Fruit fly (Drosophila melanogaster) whole organism, embryonic: ENCODE data around the gene CG31157.
A peak's percentile ranks its signal among the peaks of the same experiment; 100 is the strongest.

Source experiments
- Adf1 ChIP-seq: fragments of 200-800 bp; sonication (Bioruptor generic); IDR thresholded peaks from 2 replicates; pipeline ENCODE4 v1.3.6; 2022; ENCODE audit warnings: missing biosample characterization, missing genetic modification characterization
- Bdp1 ChIP-seq: fragments of 200-800 bp; sonication (Bioruptor generic); optimal IDR thresholded peaks from 3 replicates; lab custom pipeline; 2016; ENCODE audit warnings: missing biosample characterization, missing genetic modification characterization
- Bgb ChIP-seq: fragments of 200-800 bp; sonication (Bioruptor generic); IDR thresholded peaks from 2 replicates; pipeline ENCODE4 v1.3.6; 2022; ENCODE audit warnings: missing biosample characterization, missing genetic modification characterization; ENCODE audit not compliant: partially characterized antibody
- Bteb2 ChIP-seq: fragments of 200-800 bp; sonication (Bioruptor generic); optimal IDR thresholded peaks from 2 replicates; lab custom pipeline; 2016; ENCODE audit warnings: missing biosample characterization, missing genetic modification characterization
- C15 ChIP-seq: fragments of 200-800 bp; sonication (Bioruptor generic); IDR thresholded peaks from 3 replicates; pipeline ENCODE4 v1.3.6; 2022; ENCODE audit warnings: missing biosample characterization, missing genetic modification characterization
- CG10209 ChIP-seq: fragments of 200-800 bp; sonication (Bioruptor generic); optimal IDR thresholded peaks from 3 replicates; lab custom pipeline; 2017; ENCODE audit warnings: missing biosample characterization, mild to moderate bottlenecking, missing genetic modification characterization, missing genetic modification reagents
- CG12219 ChIP-seq: fragments of 200-800 bp; sonication (Bioruptor generic); optimal IDR thresholded peaks from 3 replicates; lab custom pipeline; 2018; ENCODE audit warnings: missing biosample characterization, mild to moderate bottlenecking, missing genetic modification characterization
- CG13287 ChIP-seq: fragments of 200-800 bp; sonication (Bioruptor generic); IDR thresholded peaks from 2 replicates; pipeline ENCODE4 v1.3.6; 2022; ENCODE audit warnings: missing biosample characterization, missing genetic modification characterization; ENCODE audit not compliant: partially characterized antibody
- CG14965 ChIP-seq: fragments of 200-800 bp; sonication (Bioruptor generic); optimal IDR thresholded peaks from 2 replicates; lab custom pipeline; 2016; ENCODE audit warnings: missing biosample characterization, missing genetic modification characterization, borderline replicate concordance
- CG15696 ChIP-seq: fragments of 200-800 bp; sonication (Bioruptor generic); optimal IDR thresholded peaks from 2 replicates; lab custom pipeline; 2019; ENCODE audit warnings: missing biosample characterization, mild to moderate bottlenecking, missing genetic modification characterization, moderate library complexity
- CG1602 ChIP-seq: fragments of 200-800 bp; sonication (Bioruptor generic); optimal IDR thresholded peaks from 3 replicates; lab custom pipeline; 2016; ENCODE audit warnings: missing biosample characterization, missing genetic modification characterization
- CG16779 ChIP-seq: fragments of 200-800 bp; sonication (Bioruptor generic); IDR thresholded peaks from 2 replicates; pipeline ENCODE4 v1.3.6; 2022; ENCODE audit warnings: missing biosample characterization, missing genetic modification characterization
- CG17186 ChIP-seq: fragments of 200-800 bp; sonication (Bioruptor generic); optimal IDR thresholded peaks from 3 replicates; lab custom pipeline; 2017; ENCODE audit warnings: missing biosample characterization, missing genetic modification reagents, missing genetic modification characterization
- CG2712 ChIP-seq: fragments of 200-800 bp; optimal IDR thresholded peaks from 3 replicates; lab custom pipeline; 2019; ENCODE audit warnings: missing biosample characterization, mild to moderate bottlenecking, missing genetic modification characterization, moderate library complexity
- CG2889 ChIP-seq: fragments of 200-800 bp; sonication (Bioruptor generic); IDR thresholded peaks from 3 replicates; pipeline ENCODE4 v1.3.6; 2022; ENCODE audit warnings: missing biosample characterization, missing genetic modification characterization
- CG31224 ChIP-seq: fragments of 200-800 bp; sonication (Bioruptor generic); IDR thresholded peaks from 2 replicates; pipeline ENCODE4 v1.3.6; 2022; ENCODE audit warnings: missing biosample characterization, missing genetic modification characterization
- CG33213 ChIP-seq: fragments of 200-800 bp; sonication (Bioruptor generic); optimal IDR thresholded peaks from 3 replicates; lab custom pipeline; 2016; ENCODE audit warnings: missing biosample characterization, missing genetic modification characterization
- CG42726 ChIP-seq: fragments of 200-800 bp; sonication (Bioruptor generic); IDR thresholded peaks from 2 replicates; pipeline ENCODE4 v1.3.6; 2022; ENCODE audit warnings: missing biosample characterization, missing genetic modification characterization; ENCODE audit not compliant: partially characterized antibody
- CG6765 ChIP-seq: fragments of 200-800 bp; sonication (Bioruptor generic); optimal IDR thresholded peaks from 3 replicates; lab custom pipeline; 2017; ENCODE audit warnings: missing biosample characterization, mild to moderate bottlenecking, missing genetic modification characterization
- CG6813 ChIP-seq: fragments of 200-800 bp; sonication (Bioruptor generic); optimal IDR thresholded peaks from 2 replicates; lab custom pipeline; 2017; ENCODE audit warnings: missing biosample characterization, missing genetic modification characterization, mild to moderate bottlenecking, moderate library complexity, missing genetic modification reagents
- CG8924 ChIP-seq: fragments of 200-800 bp; optimal IDR thresholded peaks from 3 replicates; lab custom pipeline; 2019; ENCODE audit warnings: missing biosample characterization, mild to moderate bottlenecking, missing genetic modification characterization, moderate library complexity
- D19B ChIP-seq: fragments of 200-800 bp; sonication (Bioruptor generic); optimal IDR thresholded peaks from 2 replicates; lab custom pipeline; 2017; ENCODE audit warnings: missing biosample characterization, mild to moderate bottlenecking, missing genetic modification characterization
- Fer1 ChIP-seq: fragments of 200-800 bp; sonication (Bioruptor generic); optimal IDR thresholded peaks from 2 replicates; lab custom pipeline; 2017; ENCODE audit warnings: missing biosample characterization, mild to moderate bottlenecking, missing genetic modification characterization
- Jarid2 ChIP-seq: fragments of 200-800 bp; sonication (Bioruptor generic); optimal IDR thresholded peaks from 3 replicates; lab custom pipeline; 2017; ENCODE audit warnings: mild to moderate bottlenecking, missing biosample characterization, missing genetic modification reagents, missing genetic modification characterization
- Kr ChIP-seq: fragments of 200-800 bp; sonication (Bioruptor generic); optimal IDR thresholded peaks from 2 replicates; lab custom pipeline; 2017; ENCODE audit warnings: missing biosample characterization, mild to moderate bottlenecking, missing genetic modification characterization
- MTF-1 ChIP-seq: fragments of 200-800 bp; sonication (Bioruptor generic); optimal IDR thresholded peaks from 2 replicates; lab custom pipeline; 2018; ENCODE audit warnings: missing biosample characterization, mild to moderate bottlenecking, missing genetic modification characterization, borderline replicate concordance
- Ptx1 ChIP-seq: fragments of 200-800 bp; sonication (Bioruptor generic); IDR thresholded peaks from 2 replicates; pipeline ENCODE4 v1.3.6; 2022; ENCODE audit warnings: missing biosample characterization, missing genetic modification characterization
- Taf1 ChIP-seq: fragments of 200-800 bp; sonication (Bioruptor generic); IDR thresholded peaks from 2 replicates; pipeline ENCODE4 v1.3.6; 2022; ENCODE audit warnings: missing biosample characterization, missing genetic modification characterization
- bowl ChIP-seq: fragments of 200-800 bp; sonication (Bioruptor generic); IDR thresholded peaks from 2 replicates; pipeline ENCODE4 v1.3.6; 2022; ENCODE audit warnings: missing biosample characterization, missing genetic modification characterization
- br ChIP-seq: fragments of >200 bp; optimal IDR thresholded peaks from 2 replicates; lab custom pipeline; 2017
- chif ChIP-seq, 2 experiments: fragments of 200-800 bp; sonication (Bioruptor generic); optimal IDR thresholded peaks; 3 replicates each; lab custom pipeline; 2016; ENCODE audit warnings: missing biosample characterization in 2 of 2, missing genetic modification characterization in 2 of 2
- chm ChIP-seq: fragments of 200-800 bp; sonication (Bioruptor generic); IDR thresholded peaks from 2 replicates; pipeline ENCODE4 v1.3.6; 2022; ENCODE audit warnings: missing biosample characterization, missing genetic modification characterization
- crc ChIP-seq: fragments of 200-800 bp; sonication (Bioruptor generic); optimal IDR thresholded peaks from 2 replicates; lab custom pipeline; 2016; ENCODE audit warnings: missing biosample characterization, missing genetic modification characterization
- ems ChIP-seq: fragments of 200-800 bp; sonication (Bioruptor generic); optimal IDR thresholded peaks from 3 replicates; lab custom pipeline; 2016; ENCODE audit warnings: missing biosample characterization, missing genetic modification characterization
- ewg ChIP-seq: fragments of 200-800 bp; sonication (Bioruptor generic); optimal IDR thresholded peaks from 3 replicates; lab custom pipeline; 2017; ENCODE audit warnings: mild to moderate bottlenecking, missing biosample characterization, missing genetic modification reagents, missing genetic modification characterization
- exex ChIP-seq: fragments of 200-800 bp; sonication (Bioruptor generic); optimal IDR thresholded peaks from 4 replicates; lab custom pipeline; 2018; ENCODE audit warnings: missing biosample characterization, mild to moderate bottlenecking, missing genetic modification characterization, moderate library complexity
- fru ChIP-seq: fragments of >200 bp; optimal IDR thresholded peaks from 2 replicates; lab custom pipeline; 2017
- gro ChIP-seq: fragments of 200-800 bp; sonication (Bioruptor generic); optimal IDR thresholded peaks from 2 replicates; lab custom pipeline; 2016; ENCODE audit warnings: missing biosample characterization, missing genetic modification characterization
- lilli ChIP-seq: fragments of 200-800 bp; sonication (Bioruptor generic); optimal IDR thresholded peaks from 3 replicates; lab custom pipeline; 2016; ENCODE audit warnings: missing biosample characterization, missing genetic modification characterization
- lmd ChIP-seq: fragments of 200-800 bp; sonication (Bioruptor generic); IDR thresholded peaks from 2 replicates; pipeline ENCODE4 v1.3.6; 2022; ENCODE audit warnings: missing biosample characterization, missing genetic modification characterization
- nerfin-2 ChIP-seq: fragments of 200-800 bp; sonication (Bioruptor generic); IDR thresholded peaks from 2 replicates; pipeline ENCODE4 v1.3.6; 2022; ENCODE audit warnings: missing biosample characterization, missing genetic modification characterization; ENCODE audit not compliant: partially characterized antibody
- peb ChIP-seq: fragments of 200-800 bp; sonication (Bioruptor generic); IDR thresholded peaks from 2 replicates; pipeline ENCODE4 v1.3.6; 2022; ENCODE audit warnings: missing biosample characterization, missing genetic modification characterization
- pnt ChIP-seq: fragments of 200-800 bp; sonication (Bioruptor generic); optimal IDR thresholded peaks from 3 replicates; lab custom pipeline; 2016; ENCODE audit warnings: missing biosample characterization, missing genetic modification characterization
- pzg ChIP-seq: fragments of 200-800 bp; sonication (Bioruptor generic); optimal IDR thresholded peaks from 3 replicates; lab custom pipeline; 2018; ENCODE audit warnings: missing biosample characterization, mild to moderate bottlenecking, missing genetic modification characterization, moderate library complexity
- ranshi ChIP-seq: fragments of 200-800 bp; sonication (Bioruptor generic); IDR thresholded peaks from 2 replicates; pipeline ENCODE4 v1.3.6; 2022; ENCODE audit warnings: missing biosample characterization, missing genetic modification characterization
- run ChIP-seq: fragments of 200-800 bp; sonication (Bioruptor generic); optimal IDR thresholded peaks from 3 replicates; lab custom pipeline; 2018; ENCODE audit warnings: missing biosample characterization, mild to moderate bottlenecking, missing genetic modification characterization
- stc ChIP-seq: fragments of 200-800 bp; sonication (Bioruptor generic); IDR thresholded peaks from 2 replicates; pipeline ENCODE4 v1.3.6; 2022; ENCODE audit warnings: missing biosample characterization, missing genetic modification characterization
- sug ChIP-seq: fragments of 200-800 bp; optimal IDR thresholded peaks from 2 replicates; lab custom pipeline; 2019; ENCODE audit warnings: missing biosample characterization, mild to moderate bottlenecking, missing genetic modification characterization, moderate library complexity
- tio ChIP-seq: fragments of 200-800 bp; sonication (Bioruptor generic); optimal IDR thresholded peaks from 2 replicates; lab custom pipeline; 2017; ENCODE audit warnings: missing biosample characterization, missing genetic modification characterization, inconsistent platforms
- tx ChIP-seq: fragments of 200-800 bp; sonication (Bioruptor generic); optimal IDR thresholded peaks from 2 replicates; lab custom pipeline; 2016; ENCODE audit warnings: missing biosample characterization, missing genetic modification characterization
- unpg ChIP-seq: fragments of 200-800 bp; sonication (Bioruptor generic); optimal IDR thresholded peaks from 3 replicates; lab custom pipeline; 2018; ENCODE audit warnings: missing biosample characterization, mild to moderate bottlenecking, missing genetic modification characterization, moderate library complexity

CG31157 gene

dm6 chr3R:13068022-13068421 lies 20.5 kb downstream of the CG31157 start (continued):
- TF ChIP-seq sug (no peak), Kr (GFP tag; lab: Kevin White, UChicago) (peak; percentile 97), CG33213 (GFP tag; lab: Kevin White, UChicago) (peak; percentile 87), crc (peak; percentile 62), tx (GFP tag; lab: Kevin White, UChicago) (peak; percentile 21), CG10209 (GFP tag; lab: Kevin White, UChicago) (peak; percentile 92), bowl (no peak), CG42726 (GFP tag; lab: Robert Waterston, UW) (no peak), lmd (peak; percentile 44), Bteb2 (GFP tag; lab: Kevin White, UChicago) (peak; percentile 45), MTF-1 (GFP tag; lab: Kevin White, UChicago) (peak; percentile 92), pnt (GFP tag; lab: Kevin White, UChicago) (peak; percentile 71), D19B (peak; percentile 28), CG8924 (peak; percentile 83), fru (lab: Kevin White, UChicago) (no peak), Bgb (GFP tag; lab: Robert Waterston, UW) (no peak), CG31224 (GFP tag; lab: Robert Waterston, UW) (0 out of 2 replicates have a peak, but pooled peaks have one; percentile 16), Taf1 (GFP tag; lab: Robert Waterston, UW) (no peak), pzg (GFP tag; lab: Kevin White, UChicago) (no peak), peb (GFP tag; lab: Robert Waterston, UW) (peak; percentile 31; the same call in 1 of the 2 replicates), CG6765 (GFP tag; lab: Kevin White, UChicago) (peak; percentile 49), lilli (GFP tag; lab: Kevin White, UChicago) (peak; percentile 35), CG16779 (no peak), CG15696 (peak; percentile 97), CG14965 (GFP tag; lab: Kevin White, UChicago) (peak; percentile 71), run (tag; lab: Kevin White, UChicago) (peak; percentile 82), ems (GFP tag; lab: Kevin White, UChicago) (peak; percentile 67), exex (peak; percentile 80), CG17186 (GFP tag; lab: Kevin White, UChicago) (peak; percentile 87), CG12219 (GFP tag; lab: Kevin White, UChicago) (peak; percentile 82), br (no peak), Adf1 (GFP tag; lab: Robert Waterston, UW) (no peak), ewg (peak; percentile 85), unpg (GFP tag; lab: Kevin White, UChicago) (peak; percentile 93), ranshi (peak; percentile 77), Fer1 (GFP tag; lab: Kevin White, UChicago) (peak; percentile 91), CG1602 (GFP tag; lab: Kevin White, UChicago) (peak; percentile 62), CG13287 (GFP tag; lab: Robert Waterston, UW) (no peak), chm (GFP tag; lab: Robert Waterston, UW) (peak; percentile 75; the same call in 1 of the 2 replicates), nerfin-2 (GFP tag; lab: Robert Waterston, UW) (no peak), CG2889 (GFP tag; lab: Robert Waterston, UW) (no peak), CG2712 (tag; lab: Kevin White, UChicago) (peak; percentile 88), Ptx1 (GFP tag; lab: Robert Waterston, UW) (peak; percentile 34; the same call in 1 of the 2 replicates), CG6813 (GFP tag; lab: Kevin White, UChicago) (peak; percentile 95), tio (GFP tag; lab: Kevin White, UChicago) (peak; percentile 69), chif (GFP tag; optimal IDR thresholded peaks at IDR 0.05; lab: Kevin White, UChicago) (peak; percentile 74 to 89), Bdp1 (GFP tag; lab: Kevin White, UChicago) (peak; percentile 72), stc (peak; percentile 60; the same call in 1 of the 2 replicates), Jarid2 (peak; percentile 82), gro (GFP tag; lab: Kevin White, UChicago) (no peak), C15 (GFP tag; lab: Robert Waterston, UW) (no peak)
